Worm (Caenorhabditis elegans): Measurements from ENCODE around the gene Y47D7A.7.

Gene Y47D7A.7

ce11 chrV:4447637-4448036 lies 28.0 kb upstream of the Y47D7A.7 start (continued):
- no peak for TF ChIP-seq lsy-27 (tag; optimal IDR thresholded peaks at IDR 0.05; ENCODE audit: borderline replicate concordance, insufficient read depth)
- TF ChIP-seq nhr-90 (tag; optimal IDR thresholded peaks at IDR 0.05), result no peak
- TF ChIP-seq mes-4 (tag; optimal IDR thresholded peaks at IDR 0.05), result no peak
- no peak for TF ChIP-seq F22D6.2 (tag; optimal IDR thresholded peaks at IDR 0.05)
- TF ChIP-seq akir-1 (GFP tag; optimal IDR thresholded peaks at IDR 0.05), result no peak
- TF ChIP-seq cebp-2 (GFP tag; IDR thresholded peaks at IDR 0.05), result no peak
- TF ChIP-seq tbx-9 (tag; optimal IDR thresholded peaks at IDR 0.05; ENCODE audit: borderline replicate concordance), result no peak
- no peak for TF ChIP-seq ceh-27 (GFP tag; optimal IDR thresholded peaks at IDR 0.05)
- TF ChIP-seq B0035.1 (tag; optimal IDR thresholded peaks at IDR 0.05), result no peak
- no peak for TF ChIP-seq B0019.2 (GFP tag; conservative IDR thresholded peaks at IDR 0.05)
- no peak for TF ChIP-seq ztf-26 (tag; optimal IDR thresholded peaks at IDR 0.05)
- no peak for TF ChIP-seq aptf-2 (GFP tag; conservative IDR thresholded peaks at IDR 0.05)
- peak; percentile 14 for TF ChIP-seq tbp1 (GFP tag; optimal IDR thresholded peaks at IDR 0.05)
- TF ChIP-seq F37B4.10 (GFP tag; IDR thresholded peaks at IDR 0.05), result no peak
- no peak for TF ChIP-seq sptf-2 (GFP tag; optimal IDR thresholded peaks at IDR 0.05)
- no peak for TF ChIP-seq egl-18 (GFP tag; IDR thresholded peaks at IDR 0.05)
- no peak for TF ChIP-seq hlh-26 (GFP tag; conservative IDR thresholded peaks at IDR 0.05)
- no peak for TF ChIP-seq madf-10 (tag; optimal IDR thresholded peaks at IDR 0.05)
- TF ChIP-seq T26A5.8 (tag; optimal IDR thresholded peaks at IDR 0.05), result no peak
- no peak for TF ChIP-seq sdz-38 (tag; optimal IDR thresholded peaks at IDR 0.05)
- TF ChIP-seq rpc-1 (optimal IDR thresholded peaks at IDR 0.05), result no peak
- no peak for TF ChIP-seq rpc-1 (tag; optimal IDR thresholded peaks at IDR 0.05)
- TF ChIP-seq F57C9.4 (tag; optimal IDR thresholded peaks at IDR 0.05), result no peak
- TF ChIP-seq nfyb-1 (GFP tag; IDR thresholded peaks at IDR 0.05), result no peak
- TF ChIP-seq hsf-1 (GFP tag; IDR thresholded peaks at IDR 0.05), result 0 out of 2 replicates have a peak, but pooled peaks have one; percentile 15
- TF ChIP-seq ceh-91 (GFP tag; IDR thresholded peaks at IDR 0.05), result no peak
- TF ChIP-seq attf-6 (GFP tag; IDR thresholded peaks at IDR 0.05), result peak; percentile 71
- no peak for TF ChIP-seq F52B5.7 (tag; optimal IDR thresholded peaks at IDR 0.05)
- TF ChIP-seq efl-1 (GFP tag; optimal IDR thresholded peaks at IDR 0.05), result peak; percentile 42
- peak; percentile 62 for TF ChIP-seq xnd-1 (tag; optimal IDR thresholded peaks at IDR 0.05)
- no peak for TF ChIP-seq ceh-79 (tag; optimal IDR thresholded peaks at IDR 0.05)
- TF ChIP-seq K12H6.12 (tag; optimal IDR thresholded peaks at IDR 0.05), result no peak
- TF ChIP-seq ztf-3 (GFP tag; optimal IDR thresholded peaks at IDR 0.05), result no peak
- no peak for TF ChIP-seq hlh-12 (tag; optimal IDR thresholded peaks at IDR 0.05)
- TF ChIP-seq lin-54 (GFP tag; optimal IDR thresholded peaks at IDR 0.05), result peak; percentile 50

ce11 chrV:4442749-4443381 lies 23.2 kb upstream of the Y47D7A.7 start, which contains the start of gene rft-1:
rft-1 (minus strand) TSS chrV:4443223.
- TF ChIP-seq F23B12.7 (tag; optimal IDR thresholded peaks at IDR 0.05; ENCODE audit: insufficient read depth), result no peak
- peak; percentile 47 for TF ChIP-seq nhr-80 (tag; optimal IDR thresholded peaks at IDR 0.05)
- peak; percentile 40 for TF ChIP-seq him-1 (tag; optimal IDR thresholded peaks at IDR 0.05)

DNA sequence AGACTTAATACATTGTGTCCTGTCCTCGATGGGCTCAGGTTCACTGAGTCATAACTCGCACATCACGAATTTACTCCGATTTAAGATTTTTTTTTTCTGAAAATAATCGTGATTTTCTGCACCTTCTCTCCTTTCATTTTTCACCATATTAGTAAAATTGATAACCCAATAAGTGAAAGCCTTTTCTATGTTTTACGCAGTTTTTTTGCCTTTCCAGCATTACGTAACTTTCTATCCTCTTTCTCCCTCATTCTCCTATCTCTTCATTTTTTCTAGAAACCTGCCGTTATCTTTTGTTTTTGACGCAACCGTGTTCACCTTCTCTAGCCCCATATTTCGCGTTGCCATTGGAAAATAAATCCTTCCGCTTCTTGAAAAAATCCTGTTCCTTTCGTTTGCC lies 17.5 kb upstream of the Y47D7A.7 start:
- TF ChIP-seq ceh-27 (GFP tag; optimal IDR thresholded peaks at IDR 0.05) (no peak), F22D6.2 (tag; optimal IDR thresholded peaks at IDR 0.05) (no peak), dpff-1 (tag; optimal IDR thresholded peaks at IDR 0.05) (no peak), tbp1 (GFP tag; optimal IDR thresholded peaks at IDR 0.05) (no peak), sdz-38 (tag; optimal IDR thresholded peaks at IDR 0.05) (no peak), F49E8.2 (tag; optimal IDR thresholded peaks at IDR 0.05; ENCODE audit: insufficient read depth) (no peak), lsy-27 (tag; optimal IDR thresholded peaks at IDR 0.05; ENCODE audit: borderline replicate concordance, insufficient read depth) (no peak), pbrm-1 (GFP tag; IDR thresholded peaks at IDR 0.05) (no peak), ZK185.1 (tag; optimal IDR thresholded peaks at IDR 0.05; ENCODE audit: poor library complexity, severe bottlenecking) (no peak), T07F8.4 (tag; optimal IDR thresholded peaks at IDR 0.05) (no peak), tlf-1 (GFP tag; optimal IDR thresholded peaks at IDR 0.05) (no peak), lsl-1 (GFP tag; optimal IDR thresholded peaks at IDR 0.05) (no peak), egl-18 (GFP tag; IDR thresholded peaks at IDR 0.05) (no peak), F37B4.10 (GFP tag; IDR thresholded peaks at IDR 0.05) (no peak), mxl-1 (tag; optimal IDR thresholded peaks at IDR 0.05) (no peak), F23B12.7 (tag; optimal IDR thresholded peaks at IDR 0.05; ENCODE audit: insufficient read depth) (no peak), Y56A3A.18 (GFP tag; IDR thresholded peaks at IDR 0.05) (no peak)
